Worm (Caenorhabditis elegans): ENCODE results near the gene gln-6.

Gene gln-6

ce11 chrIV:9737204-9737790 lies 3.4 kb downstream of the gln-6 start, which contains the start of gene cka-1:
Gene cka-1 (minus strand): TSS chrIV:9737621.
- TF ChIP-seq ceh-13 (GFP tag; optimal IDR thresholded peaks at IDR 0.05): no peak
- TF ChIP-seq ama-1 (optimal IDR thresholded peaks at IDR 0.05): no peak
- no peak for TF ChIP-seq tbx-11 (GFP tag; IDR thresholded peaks at IDR 0.05)
- TF ChIP-seq pes-1 (GFP tag; IDR thresholded peaks at IDR 0.05): no peak
- no peak for TF ChIP-seq ceh-36 (tag; optimal IDR thresholded peaks at IDR 0.05)
- no peak for TF ChIP-seq aly-1 (tag; optimal IDR thresholded peaks at IDR 0.05)

ce11 chrIV:9735750-9736149 lies 5.0 kb downstream of the gln-6 start:
- TF ChIP-seq hmbx-1 (tag; optimal IDR thresholded peaks at IDR 0.05) (no peak), pes-1 (GFP tag; IDR thresholded peaks at IDR 0.05) (no peak), tra-4 (tag; optimal IDR thresholded peaks at IDR 0.05) (no peak), B0310.2 (tag; optimal IDR thresholded peaks at IDR 0.05) (no peak), sea-1 (GFP tag; conservative IDR thresholded peaks at IDR 0.05) (no peak), scrt-1 (GFP tag; IDR thresholded peaks at IDR 0.05) (no peak), ceh-13 (GFP tag; optimal IDR thresholded peaks at IDR 0.05) (no peak), aly-1 (tag; optimal IDR thresholded peaks at IDR 0.05) (no peak), hmg-4 (GFP tag; optimal IDR thresholded peaks at IDR 0.05) (no peak), F13C5.2 (tag; optimal IDR thresholded peaks at IDR 0.05) (no peak), ama-1 (optimal IDR thresholded peaks at IDR 0.05) (no peak), hnd-1 (tag; optimal IDR thresholded peaks at IDR 0.05) (no peak), ets-7 (tag; optimal IDR thresholded peaks at IDR 0.05) (no peak), tbx-11 (GFP tag; IDR thresholded peaks at IDR 0.05) (no peak)

- TF ChIP-seq sea-1 (GFP tag; conservative IDR thresholded peaks at IDR 0.05) (no peak), hnd-1 (tag; optimal IDR thresholded peaks at IDR 0.05) (no peak), flt-1 (GFP tag; IDR thresholded peaks at IDR 0.05) (no peak), ama-1 (optimal IDR thresholded peaks at IDR 0.05) (no peak), F13C5.2 (tag; optimal IDR thresholded peaks at IDR 0.05) (no peak), hmbx-1 (tag; optimal IDR thresholded peaks at IDR 0.05) (no peak), scrt-1 (GFP tag; IDR thresholded peaks at IDR 0.05) (no peak), aly-1 (tag; optimal IDR thresholded peaks at IDR 0.05) (no peak), ceh-36 (tag; optimal IDR thresholded peaks at IDR 0.05) (no peak)
Observed at ce11 chrIV:9734861-9735260, 5.8 kb downstream of the gln-6 start.

ce11 chrIV:9733904-9734303 lies 6.8 kb downstream of the gln-6 start:
- TF ChIP-seq hnd-1 (tag; optimal IDR thresholded peaks at IDR 0.05) (no peak), aly-1 (tag; optimal IDR thresholded peaks at IDR 0.05) (no peak)

- no peak for TF ChIP-seq tbx-37 (GFP tag; conservative IDR thresholded peaks at IDR 0.05)
- no peak for TF ChIP-seq scrt-1 (GFP tag; IDR thresholded peaks at IDR 0.05)
- no peak for TF ChIP-seq hmg-4 (GFP tag; optimal IDR thresholded peaks at IDR 0.05)
Observed at ce11 chrIV:9728376-9728775, 12.3 kb downstream of the gln-6 start, which contains the start of gene nhr-100. Gene nhr-100 (plus strand): TSS chrIV:9728676.

ce11 chrIV:9727217-9727616 lies 13.5 kb downstream of the gln-6 start:
- TF ChIP-seq ets-7 (tag; optimal IDR thresholded peaks at IDR 0.05) (no peak), sea-1 (GFP tag; conservative IDR thresholded peaks at IDR 0.05) (no peak), scrt-1 (GFP tag; IDR thresholded peaks at IDR 0.05) (no peak), aly-1 (tag; optimal IDR thresholded peaks at IDR 0.05) (no peak), tbx-37 (GFP tag; conservative IDR thresholded peaks at IDR 0.05) (no peak), ama-1 (optimal IDR thresholded peaks at IDR 0.05) (no peak), hmbx-1 (tag; optimal IDR thresholded peaks at IDR 0.05) (no peak), hnd-1 (tag; optimal IDR thresholded peaks at IDR 0.05) (no peak), pes-1 (GFP tag; IDR thresholded peaks at IDR 0.05) (no peak), ceh-36 (tag; optimal IDR thresholded peaks at IDR 0.05) (no peak), flt-1 (GFP tag; IDR thresholded peaks at IDR 0.05) (no peak), tbx-11 (GFP tag; IDR thresholded peaks at IDR 0.05) (no peak), ceh-13 (GFP tag; optimal IDR thresholded peaks at IDR 0.05) (no peak), hmg-4 (GFP tag; optimal IDR thresholded peaks at IDR 0.05) (no peak), B0310.2 (tag; optimal IDR thresholded peaks at IDR 0.05) (no peak), F13C5.2 (tag; optimal IDR thresholded peaks at IDR 0.05) (no peak)

- TF ChIP-seq ceh-36 (tag; optimal IDR thresholded peaks at IDR 0.05) (no peak), B0310.2 (tag; optimal IDR thresholded peaks at IDR 0.05) (no peak), hmbx-1 (tag; optimal IDR thresholded peaks at IDR 0.05) (no peak), sea-1 (GFP tag; conservative IDR thresholded peaks at IDR 0.05) (no peak), tbx-11 (GFP tag; IDR thresholded peaks at IDR 0.05) (no peak), aly-1 (tag; optimal IDR thresholded peaks at IDR 0.05) (no peak), scrt-1 (GFP tag; IDR thresholded peaks at IDR 0.05) (no peak), tra-4 (tag; optimal IDR thresholded peaks at IDR 0.05) (no peak), ets-7 (tag; optimal IDR thresholded peaks at IDR 0.05) (no peak), hnd-1 (tag; optimal IDR thresholded peaks at IDR 0.05) (no peak), ceh-13 (GFP tag; optimal IDR thresholded peaks at IDR 0.05) (no peak), ama-1 (optimal IDR thresholded peaks at IDR 0.05) (no peak), tbx-37 (GFP tag; conservative IDR thresholded peaks at IDR 0.05) (no peak), hmg-4 (GFP tag; optimal IDR thresholded peaks at IDR 0.05) (no peak)
Observed at ce11 chrIV:9725468-9725985, 15.2 kb downstream of the gln-6 start.

ce11 chrIV:9724948-9725347 lies 15.8 kb downstream of the gln-6 start, which contains the start of the genes nhr-138 and C28D4.18:
Gene nhr-138 (plus strand): TSS chrIV:9725251.
Gene C28D4.18 (plus strand): TSS chrIV:9725280.
- TF ChIP-seq B0310.2 (tag; optimal IDR thresholded peaks at IDR 0.05) (no peak), aly-1 (tag; optimal IDR thresholded peaks at IDR 0.05) (no peak), flt-1 (GFP tag; IDR thresholded peaks at IDR 0.05) (no peak), ceh-13 (GFP tag; optimal IDR thresholded peaks at IDR 0.05) (no peak), hmg-4 (GFP tag; optimal IDR thresholded peaks at IDR 0.05) (no peak)
